Worm (Caenorhabditis elegans) whole organism, late embryonic: ENCODE data around the gene mab-10.

Source experiments
- C08G9.2 ChIP-seq: sonication (generic microtip); optimal IDR thresholded peaks from 2 replicates; lab custom pipeline; 2016; ENCODE audit warnings: mild to moderate bottlenecking, missing genetic modification characterization, moderate library complexity, missing compliant biosample characterization
- C38D4.7 ChIP-seq: fragments of 200-800 bp; sonication (Bioruptor generic); optimal IDR thresholded peaks from 2 replicates; lab custom pipeline; 2018; ENCODE audit warnings: mild to moderate bottlenecking, missing genetic modification characterization, moderate library complexity, missing compliant biosample characterization
- K09A11.1 ChIP-seq: sonication (generic microtip); optimal IDR thresholded peaks from 2 replicates; lab custom pipeline; 2017; ENCODE audit warnings: antibody characterized with exemption, mild to moderate bottlenecking, missing genetic modification characterization, missing compliant biosample characterization; ENCODE audit not compliant: insufficient read depth
- Y22D7AL.16 ChIP-seq: sonication (generic microtip); optimal IDR thresholded peaks from 2 replicates; lab custom pipeline; 2016; ENCODE audit warnings: missing genetic modification characterization, missing compliant biosample characterization
- ceh-18 ChIP-seq: sonication (generic microtip); optimal IDR thresholded peaks from 2 replicates; lab custom pipeline; 2016; ENCODE audit warnings: missing genetic modification characterization, missing compliant biosample characterization
- ceh-19 ChIP-seq: fragments of 200-800 bp; sonication (Bioruptor generic); optimal IDR thresholded peaks from 2 replicates; lab custom pipeline; 2018; ENCODE audit warnings: mild to moderate bottlenecking, missing genetic modification characterization, missing compliant biosample characterization
- ceh-22 ChIP-seq: sonication (generic microtip); optimal IDR thresholded peaks from 2 replicates; lab custom pipeline; 2017; ENCODE audit warnings: missing biosample characterization, missing genetic modification characterization
- ceh-24 ChIP-seq: sonication (generic microtip); optimal IDR thresholded peaks from 2 replicates; lab custom pipeline; 2016; ENCODE audit warnings: mild to moderate bottlenecking, missing genetic modification characterization, missing compliant biosample characterization
- ceh-30 ChIP-seq: fragments of 150-350 bp; optimal IDR thresholded peaks from 2 replicates; lab custom pipeline; 2014; ENCODE audit warnings: missing biosample characterization, missing genetic modification characterization
- ceh-31 ChIP-seq: sonication (generic microtip); optimal IDR thresholded peaks from 2 replicates; lab custom pipeline; 2016; ENCODE audit warnings: missing genetic modification characterization, missing compliant biosample characterization
- ceh-34 ChIP-seq: sonication (generic microtip); optimal IDR thresholded peaks from 2 replicates; lab custom pipeline; 2016; ENCODE audit warnings: mild to moderate bottlenecking, missing genetic modification characterization, missing compliant biosample characterization
- ceh-6 ChIP-seq: fragments of 200-800 bp; sonication (Bioruptor generic); optimal IDR thresholded peaks from 2 replicates; lab custom pipeline; 2018; ENCODE audit warnings: mild to moderate bottlenecking, missing genetic modification characterization, missing compliant biosample characterization
- dmd-4 ChIP-seq: sonication (generic microtip); optimal IDR thresholded peaks from 2 replicates; lab custom pipeline; 2016; ENCODE audit warnings: borderline replicate concordance, missing genetic modification characterization, missing compliant biosample characterization
- dve-1 ChIP-seq: sonication (generic microtip); optimal IDR thresholded peaks from 2 replicates; lab custom pipeline; 2017; ENCODE audit warnings: antibody characterized with exemption, mild to moderate bottlenecking, missing genetic modification characterization, missing compliant biosample characterization
- elt-2 ChIP-seq: sonication (generic microtip); optimal IDR thresholded peaks from 2 replicates; lab custom pipeline; 2016; ENCODE audit warnings: missing genetic modification reagents, missing genetic modification characterization, missing compliant biosample characterization
- elt-4 ChIP-seq: sonication (generic microtip); optimal IDR thresholded peaks from 2 replicates; lab custom pipeline; 2016; ENCODE audit warnings: missing genetic modification characterization, missing compliant biosample characterization
- eyg-1 ChIP-seq: sonication (generic microtip); optimal IDR thresholded peaks from 2 replicates; lab custom pipeline; 2016; ENCODE audit warnings: missing genotype, missing genetic modification characterization, missing compliant biosample characterization
- fkh-10 ChIP-seq: fragments of 150-350 bp; optimal IDR thresholded peaks from 2 replicates; lab custom pipeline; 2014; ENCODE audit warnings: missing biosample characterization, missing genetic modification reagents, missing genetic modification characterization
- fkh-6 ChIP-seq: sonication (generic microtip); optimal IDR thresholded peaks from 2 replicates; lab custom pipeline; 2016; ENCODE audit warnings: missing genetic modification characterization, missing compliant biosample characterization
- gmeb-2 ChIP-seq: sonication (generic microtip); optimal IDR thresholded peaks from 2 replicates; lab custom pipeline; 2016; ENCODE audit warnings: missing genetic modification characterization, inconsistent platforms, missing compliant biosample characterization
- hlh-13 ChIP-seq: fragments of 200-800 bp; sonication (Bioruptor generic); optimal IDR thresholded peaks from 2 replicates; lab custom pipeline; 2018; ENCODE audit warnings: mild to moderate bottlenecking, missing genetic modification characterization, missing compliant biosample characterization
- hlh-30 ChIP-seq: sonication (generic microtip); optimal IDR thresholded peaks from 2 replicates; lab custom pipeline; 2017; ENCODE audit warnings: antibody characterized with exemption, missing genetic modification characterization, missing compliant biosample characterization; ENCODE audit not compliant: insufficient read depth
- nfya-1 ChIP-seq: sonication (generic microtip); optimal IDR thresholded peaks from 2 replicates; lab custom pipeline; 2017; ENCODE audit warnings: missing genetic modification characterization, mild to moderate bottlenecking, missing compliant biosample characterization, antibody characterized with exemption, moderate library complexity
- nhr-11 ChIP-seq: fragments of 150-350 bp; optimal IDR thresholded peaks from 2 replicates; lab custom pipeline; 2014; ENCODE audit warnings: missing biosample characterization, missing genetic modification characterization
- npax-4 ChIP-seq: sonication (generic microtip); optimal IDR thresholded peaks from 2 replicates; lab custom pipeline; 2016; ENCODE audit warnings: missing genetic modification characterization, missing compliant biosample characterization
- odd-2 ChIP-seq: sonication (generic microtip); optimal IDR thresholded peaks from 2 replicates; lab custom pipeline; 2017; ENCODE audit warnings: antibody characterized with exemption, mild to moderate bottlenecking, missing genetic modification characterization, missing compliant biosample characterization
- pag-3 ChIP-seq: sonication (generic microtip); optimal IDR thresholded peaks from 2 replicates; lab custom pipeline; 2016; ENCODE audit warnings: missing compliant biosample characterization, missing genetic modification characterization, borderline replicate concordance
- pat-9 ChIP-seq: fragments of 200-800 bp; sonication (Bioruptor generic); optimal IDR thresholded peaks from 2 replicates; lab custom pipeline; 2018; ENCODE audit warnings: mild to moderate bottlenecking, missing genetic modification characterization, moderate library complexity, missing compliant biosample characterization
- pax-1 ChIP-seq: fragments of 150-350 bp; optimal IDR thresholded peaks from 2 replicates; lab custom pipeline; 2014; ENCODE audit warnings: missing biosample characterization, missing genetic modification characterization
- pha-2 ChIP-seq: sonication (generic microtip); optimal IDR thresholded peaks from 2 replicates; lab custom pipeline; 2017; ENCODE audit warnings: mild to moderate bottlenecking, missing genetic modification characterization, missing compliant biosample characterization
- pha-4 ChIP-seq: fragments of 150-350 bp; optimal IDR thresholded peaks from 2 replicates; lab custom pipeline; 2018; ENCODE audit warnings: missing biosample characterization, missing genetic modification reagents, missing genetic modification characterization
- pqm-1 ChIP-seq: sonication (generic microtip); optimal IDR thresholded peaks from 2 replicates; lab custom pipeline; 2016; ENCODE audit warnings: missing genetic modification characterization, missing compliant biosample characterization
- pros-1 ChIP-seq: fragments of 150-350 bp; optimal IDR thresholded peaks from 2 replicates; lab custom pipeline; 2014; ENCODE audit warnings: missing biosample characterization, missing genetic modification reagents, missing genetic modification characterization
- rnt-1 ChIP-seq: sonication (generic microtip); optimal IDR thresholded peaks from 2 replicates; lab custom pipeline; 2016; ENCODE audit warnings: missing genetic modification characterization, missing compliant biosample characterization
- sox-2 ChIP-seq: fragments of 200-800 bp; sonication (Bioruptor generic); IDR thresholded peaks from 2 replicates; pipeline ENCODE4 v1.3.6; 2022; ENCODE audit warnings: missing genetic modification reagents, missing genetic modification characterization, missing compliant biosample characterization
- sox-4 ChIP-seq: sonication (generic microtip); optimal IDR thresholded peaks from 2 replicates; lab custom pipeline; 2017; ENCODE audit warnings: mild to moderate bottlenecking, missing genetic modification characterization, inconsistent platforms, missing compliant biosample characterization
- tbx-7 ChIP-seq: sonication (generic microtip); optimal IDR thresholded peaks from 2 replicates; lab custom pipeline; 2016; ENCODE audit warnings: missing genotype, missing genetic modification characterization, missing compliant biosample characterization
- unc-3 ChIP-seq, 2 experiments: fragments of 200-800 bp in 1 of 2; sonication (Bioruptor generic) in 1 of 2; sonication (generic microtip) in 1 of 2; conservative IDR thresholded peaks in 1 of 2; optimal IDR thresholded peaks in 1 of 2; 2 replicates each; pipeline versions ENCODE4 v1.3.6 to Lab custom; 2016 to 2022; ENCODE audit warnings: missing compliant biosample characterization in 2 of 2, missing genetic modification characterization in 2 of 2, missing genetic modification reagents in 1 of 2
- unc-55 ChIP-seq: sonication (generic microtip); optimal IDR thresholded peaks from 2 replicates; lab custom pipeline; 2017; ENCODE audit warnings: missing biosample characterization, missing genetic modification reagents, missing genetic modification characterization
- zip-5 ChIP-seq: sonication (generic microtip); optimal IDR thresholded peaks from 2 replicates; lab custom pipeline; 2016; ENCODE audit warnings: missing genetic modification characterization, missing compliant biosample characterization
- ztf-16 ChIP-seq: sonication (generic microtip); optimal IDR thresholded peaks from 2 replicates; lab custom pipeline; 2017; ENCODE audit warnings: missing genetic modification characterization, missing compliant biosample characterization

mab-10 gene

ce11 chrII:10516375-10516774, 11.5 kb upstream of the mab-10 start:
- TF ChIP-seq Y22D7AL.16 (tag; lab: Kevin White, UChicago) (no peak), fkh-10 (GFP tag; lab: Kevin White, UChicago) (no peak), pag-3 (tag; lab: Kevin White, UChicago) (no peak), ceh-30 (no peak), unc-3 (GFP tag; conservative IDR thresholded peaks at IDR 0.05; lab: Robert Waterston, UW) (no peak), unc-3 (tag; optimal IDR thresholded peaks at IDR 0.05; lab: Kevin White, UChicago) (no peak), hlh-13 (GFP tag; lab: Kevin White, UChicago) (no peak), ceh-6 (no peak), unc-55 (GFP tag; lab: Kevin White, UChicago) (no peak), hlh-30 (tag; lab: Kevin White, UChicago) (no peak), sox-2 (GFP tag; lab: Robert Waterston, UW) (no peak), K09A11.1 (no peak), ztf-16 (tag; lab: Kevin White, UChicago) (no peak), pha-4 (tag; lab: Kevin White, UChicago) (no peak), ceh-34 (no peak), elt-2 (tag; lab: Kevin White, UChicago) (no peak), ceh-24 (tag; lab: Kevin White, UChicago) (no peak), npax-4 (tag; lab: Kevin White, UChicago) (no peak)

ce11 chrII:10519017-10519416, 8.9 kb upstream of the mab-10 start, which contains the start of gene F59B10.4:
TSS of gene F59B10.4 (minus strand) at chrII:10519117.
- TF ChIP-seq pha-2 (tag; lab: Kevin White, UChicago): no peak
- TF ChIP-seq ceh-34: no peak
- TF ChIP-seq dve-1 (tag; lab: Kevin White, UChicago): no peak
- no peak for TF ChIP-seq rnt-1 (tag; lab: Kevin White, UChicago)
- TF ChIP-seq nfya-1 (tag; lab: Kevin White, UChicago): no peak

ce11 chrII:10519863-10520262, 8.0 kb upstream of the mab-10 start:
- TF ChIP-seq ceh-6 (no peak), unc-3 (GFP tag; conservative IDR thresholded peaks at IDR 0.05; lab: Robert Waterston, UW) (no peak), unc-3 (tag; optimal IDR thresholded peaks at IDR 0.05; lab: Kevin White, UChicago) (no peak), ceh-18 (no peak), Y22D7AL.16 (tag; lab: Kevin White, UChicago) (no peak), elt-2 (tag; lab: Kevin White, UChicago) (no peak), nhr-11 (tag; lab: Kevin White, UChicago) (no peak), gmeb-2 (tag; lab: Kevin White, UChicago) (no peak), unc-55 (GFP tag; lab: Kevin White, UChicago) (no peak), fkh-6 (tag; lab: Kevin White, UChicago) (no peak), ceh-31 (tag; lab: Kevin White, UChicago) (no peak), rnt-1 (tag; lab: Kevin White, UChicago) (no peak), ceh-19 (GFP tag; lab: Kevin White, UChicago) (no peak), ceh-30 (no peak), pha-4 (tag; lab: Kevin White, UChicago) (no peak), elt-4 (no peak)

ce11 chrII:10523031-10523430, 4.9 kb upstream of the mab-10 start:
- TF ChIP-seq pha-2 (tag; lab: Kevin White, UChicago) (no peak), tbx-7 (tag; lab: Kevin White, UChicago) (no peak), ceh-34 (no peak)

ce11 chrII:10523583-10523982, 4.3 kb upstream of the mab-10 start, which contains the start of gene F59B10.5:
TSS of gene F59B10.5 (minus strand) at chrII:10523683.
- TF ChIP-seq Y22D7AL.16 (tag; lab: Kevin White, UChicago): no peak
- TF ChIP-seq pros-1 (tag; lab: Kevin White, UChicago): no peak
- no peak for TF ChIP-seq C08G9.2 (tag; lab: Kevin White, UChicago)
- TF ChIP-seq sox-4 (tag; lab: Kevin White, UChicago): no peak
- TF ChIP-seq dve-1 (tag; lab: Kevin White, UChicago): no peak
- no peak for TF ChIP-seq hlh-13 (GFP tag; lab: Kevin White, UChicago)
- TF ChIP-seq nhr-11 (tag; lab: Kevin White, UChicago): no peak
- TF ChIP-seq zip-5 (tag; lab: Kevin White, UChicago): no peak
- TF ChIP-seq C38D4.7 (GFP tag; lab: Kevin White, UChicago): no peak
- TF ChIP-seq npax-4 (tag; lab: Kevin White, UChicago): no peak
- no peak for TF ChIP-seq ztf-16 (tag; lab: Kevin White, UChicago)
- TF ChIP-seq dmd-4 (tag; lab: Kevin White, UChicago): no peak
- TF ChIP-seq ceh-22 (tag; lab: Kevin White, UChicago): no peak
- no peak for TF ChIP-seq eyg-1 (tag; lab: Kevin White, UChicago)
- no peak for TF ChIP-seq odd-2 (tag; lab: Kevin White, UChicago)
- no peak for TF ChIP-seq pat-9 (tag; lab: Kevin White, UChicago)
- TF ChIP-seq K09A11.1: no peak
- no peak for TF ChIP-seq pax-1 (tag; lab: Kevin White, UChicago)
- no peak for TF ChIP-seq pqm-1 (tag; lab: Kevin White, UChicago)
